Worm (Caenorhabditis elegans): ENCODE data around the gene tbc-7.

The tbc-7 gene

ce11 chrX:5171085-5171484 lies 37.0 kb downstream of the tbc-7 start, which contains the start of gene T03G11.10:
Gene T03G11.10 (minus strand): TSS chrX:5171185.
- TF ChIP-seq dao-5 (tag; optimal IDR thresholded peaks at IDR 0.05): no peak
- no peak for TF ChIP-seq W03F9.2 (tag; optimal IDR thresholded peaks at IDR 0.05)
- no peak for TF ChIP-seq him-1 (tag; optimal IDR thresholded peaks at IDR 0.05)

ce11 chrX:5174256-5174655 lies 40.2 kb downstream of the tbc-7 start, which contains the start of gene zchc-1A:
Gene zchc-1A (plus strand): TSS chrX:5174369.
- TF ChIP-seq him-1 (tag; optimal IDR thresholded peaks at IDR 0.05) (no peak), W03F9.2 (tag; optimal IDR thresholded peaks at IDR 0.05) (no peak), dao-5 (tag; optimal IDR thresholded peaks at IDR 0.05) (no peak)

- TF ChIP-seq dao-5 (tag; optimal IDR thresholded peaks at IDR 0.05) (no peak), W03F9.2 (tag; optimal IDR thresholded peaks at IDR 0.05) (no peak), him-1 (tag; optimal IDR thresholded peaks at IDR 0.05) (no peak)
Measured at ce11 chrX:5179050-5179449, 45.0 kb downstream of the tbc-7 start, which contains the start of gene metl-9. Gene metl-9 (minus strand): TSS chrX:5179150.

- no peak for TF ChIP-seq him-1 (tag; optimal IDR thresholded peaks at IDR 0.05)
- TF ChIP-seq W03F9.2 (tag; optimal IDR thresholded peaks at IDR 0.05): no peak
- no peak for TF ChIP-seq dao-5 (tag; optimal IDR thresholded peaks at IDR 0.05)
Measured at ce11 chrX:5179874-5180273, 45.8 kb downstream of the tbc-7 start, which contains the start of gene sru-48. Gene sru-48 (plus strand): TSS chrX:5180174.

- TF ChIP-seq W03F9.2 (tag; optimal IDR thresholded peaks at IDR 0.05): no peak
- TF ChIP-seq him-1 (tag; optimal IDR thresholded peaks at IDR 0.05): no peak
- TF ChIP-seq dao-5 (tag; optimal IDR thresholded peaks at IDR 0.05): no peak
Measured at ce11 chrX:5183931-5184330, 49.9 kb downstream of the tbc-7 start, which contains the start of gene T03G11.9. Gene T03G11.9 (plus strand): TSS chrX:5184231.

ce11 chrX:5188977-5189376 lies 54.9 kb downstream of the tbc-7 start, which contains the start of gene zig-6:
Gene zig-6 (minus strand): TSS chrX:5189077.
- no peak for TF ChIP-seq W03F9.2 (tag; optimal IDR thresholded peaks at IDR 0.05)
- TF ChIP-seq him-1 (tag; optimal IDR thresholded peaks at IDR 0.05): no peak
- no peak for TF ChIP-seq dao-5 (tag; optimal IDR thresholded peaks at IDR 0.05)

ce11 chrX:5190061-5190460 lies 56.0 kb downstream of the tbc-7 start:
- no peak for TF ChIP-seq him-1 (tag; optimal IDR thresholded peaks at IDR 0.05)

ce11 chrX:5193402-5193801 lies 59.3 kb downstream of the tbc-7 start:
- TF ChIP-seq W03F9.2 (tag; optimal IDR thresholded peaks at IDR 0.05): no peak

ce11 chrX:5195462-5196160 lies 61.5 kb downstream of the tbc-7 start, which contains the start of gene pqn-62:
Gene pqn-62 (plus strand): TSS chrX:5196110.
- TF ChIP-seq W03F9.2 (tag; optimal IDR thresholded peaks at IDR 0.05): no peak
